Worm (Caenorhabditis elegans) whole organism, L4/young adult: ENCODE data around the gene srab-21.

Experiments
- W03F9.2 ChIP-seq: fragments of 150-350 bp; optimal IDR thresholded peaks from 2 replicates; lab custom pipeline; 2014; ENCODE audit warnings: missing biosample characterization, missing genetic modification characterization
- dao-5 ChIP-seq: sonication (generic microtip); optimal IDR thresholded peaks from 2 replicates; lab custom pipeline; 2016; ENCODE audit warnings: missing genotype, missing genetic modification characterization, moderate library complexity, missing compliant biosample characterization
- him-1 ChIP-seq: sonication (generic microtip); optimal IDR thresholded peaks from 2 replicates; lab custom pipeline; 2016; ENCODE audit warnings: missing genotype, missing genetic modification reagents, missing genetic modification characterization, missing compliant biosample characterization

Gene srab-21

DNA sequence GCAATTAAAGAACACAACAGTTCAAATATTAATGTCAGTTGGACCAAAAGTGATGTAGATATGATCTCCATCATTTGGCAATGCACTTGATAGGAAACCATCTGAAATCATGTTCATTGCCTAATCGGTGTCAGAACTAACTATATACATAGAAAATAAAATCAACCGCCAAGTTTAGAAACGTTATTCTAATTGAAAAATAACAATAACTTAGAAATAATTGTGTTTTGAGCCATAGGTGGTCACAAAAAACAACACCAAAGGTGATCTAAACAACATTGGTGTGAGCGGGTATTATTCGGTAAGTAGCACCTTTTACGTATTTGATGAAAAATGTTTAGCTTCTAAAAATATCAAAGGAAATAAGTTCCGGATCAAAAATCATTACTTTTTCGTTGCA is at the start of gene srab-21:
Gene srab-21 (minus strand): TSS at position 101 of the 400 bp plus-strand sequence.
- no peak for TF ChIP-seq dao-5 (tag; lab: Kevin White, UChicago)
- TF ChIP-seq W03F9.2 (tag; lab: Kevin White, UChicago): no peak
- no peak for TF ChIP-seq him-1 (tag; lab: Kevin White, UChicago)

DNA sequence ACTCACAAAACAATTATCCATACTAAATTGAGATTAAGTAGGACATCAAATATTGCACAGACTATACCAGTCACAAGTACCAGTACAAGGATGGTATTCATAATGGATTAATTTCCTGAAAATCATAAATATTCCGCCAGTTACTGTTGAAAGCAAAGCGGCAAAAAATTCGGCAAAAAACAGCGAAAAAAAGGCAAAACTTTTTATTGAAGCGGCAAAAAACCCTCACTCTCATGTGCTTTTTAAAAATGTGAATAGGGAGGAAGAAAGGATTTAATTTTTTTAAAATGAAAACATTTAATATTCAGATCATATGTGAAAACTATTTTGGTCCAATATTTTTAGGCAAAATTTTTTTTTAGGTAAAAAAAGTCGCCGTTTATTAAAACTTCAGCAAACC is 46.5 kb upstream of the srab-21 start, which contains the start of gene srbc-29:
Gene srbc-29 (minus strand): TSS at position 101 of the 400 bp plus-strand sequence.
- TF ChIP-seq him-1 (tag; lab: Kevin White, UChicago) (no peak), W03F9.2 (tag; lab: Kevin White, UChicago) (no peak), dao-5 (tag; lab: Kevin White, UChicago) (no peak)

DNA sequence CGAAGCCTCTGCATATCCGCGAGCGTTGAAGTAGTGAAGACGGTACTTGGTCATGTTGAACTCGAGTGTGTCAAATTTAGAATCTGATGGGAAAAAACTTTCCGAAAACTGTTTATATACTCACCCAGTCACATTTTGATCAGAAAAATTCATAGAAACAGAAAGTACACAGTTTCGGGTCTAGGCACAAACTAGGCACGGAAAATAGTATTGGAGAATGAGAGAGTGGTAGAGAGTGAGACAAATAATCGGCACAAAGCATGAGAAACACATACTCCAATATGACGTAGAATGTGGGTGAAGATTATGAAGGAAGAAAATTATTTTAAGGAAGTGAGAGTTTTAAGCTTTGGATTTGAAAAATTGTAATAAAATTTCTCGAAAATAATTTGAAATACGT is 44.2 kb upstream of the srab-21 start, which contains the start of gene gst-33:
Gene gst-33 (minus strand): TSS at position 127 of the 400 bp plus-strand sequence.
- TF ChIP-seq W03F9.2 (tag; lab: Kevin White, UChicago) (no peak), dao-5 (tag; lab: Kevin White, UChicago) (no peak), him-1 (tag; lab: Kevin White, UChicago) (no peak)

DNA sequence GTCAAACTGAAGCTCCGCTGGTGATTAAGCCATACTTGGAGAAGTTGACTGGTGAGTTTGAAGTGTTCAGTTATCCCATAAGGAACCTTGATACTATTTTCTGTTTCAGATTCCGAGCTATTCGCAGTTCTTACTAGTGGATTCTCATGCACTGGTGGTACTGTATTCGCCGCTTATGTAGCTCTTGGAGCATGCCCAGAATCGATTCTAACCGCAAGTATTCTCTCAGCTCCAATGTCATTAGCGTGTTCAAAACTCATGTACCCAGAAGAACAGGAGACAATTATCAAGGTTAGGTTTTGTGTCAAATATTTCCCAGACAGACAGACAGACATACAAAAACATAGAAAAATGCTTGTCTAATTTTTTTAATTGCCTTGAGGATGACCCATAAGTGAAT is 40.7 kb upstream of the srab-21 start:
- TF ChIP-seq W03F9.2 (tag; lab: Kevin White, UChicago): no peak

DNA sequence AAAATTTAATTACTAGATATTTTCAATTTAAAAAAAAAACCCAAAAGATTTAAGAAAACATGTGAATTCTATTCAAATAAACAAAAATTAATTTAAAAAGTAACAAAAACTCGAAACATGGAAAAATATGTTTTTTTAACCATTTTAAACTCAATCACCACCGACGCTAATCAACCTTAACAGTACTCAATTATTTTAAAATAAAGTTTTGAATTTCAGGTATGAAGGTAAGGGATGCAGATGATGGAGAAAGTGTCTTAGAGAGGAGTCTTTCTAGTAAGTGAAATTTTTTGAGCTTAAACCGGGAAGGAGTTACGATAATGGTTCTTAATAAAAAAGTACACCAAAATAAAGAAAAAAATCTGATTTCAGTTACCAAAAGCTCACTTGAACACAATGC is 39.3 kb upstream of the srab-21 start, which contains the start of gene slc-28.1:
Gene slc-28.1 (plus strand): TSS at position 301 of the 400 bp plus-strand sequence.
- no peak for TF ChIP-seq W03F9.2 (tag; lab: Kevin White, UChicago)
- no peak for TF ChIP-seq him-1 (tag; lab: Kevin White, UChicago)
- TF ChIP-seq dao-5 (tag; lab: Kevin White, UChicago): no peak

DNA sequence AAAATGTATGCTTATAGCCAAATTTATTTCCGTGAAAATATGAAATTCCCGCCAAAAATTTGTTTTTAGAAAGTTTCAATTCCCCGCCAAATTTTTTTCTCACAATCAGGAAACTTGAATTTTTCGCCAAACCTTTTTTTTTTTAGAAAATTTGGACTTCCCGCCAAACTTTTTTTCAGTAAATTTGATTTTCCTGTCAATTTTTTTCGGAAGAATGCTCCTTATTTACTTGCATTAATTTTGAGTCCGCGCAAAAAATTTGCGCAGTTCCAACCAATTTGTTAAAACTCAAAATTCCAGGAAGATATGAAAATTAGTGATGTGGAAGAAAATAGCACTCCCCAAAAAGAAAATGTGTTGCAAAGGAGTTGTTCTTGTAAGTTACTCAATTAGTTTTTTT is 35.7 kb upstream of the srab-21 start, which contains the start of gene slc-28.2:
Gene slc-28.2 (plus strand): TSS at position 301 of the 400 bp plus-strand sequence.
- TF ChIP-seq him-1 (tag; lab: Kevin White, UChicago) (no peak), W03F9.2 (tag; lab: Kevin White, UChicago) (no peak), dao-5 (tag; lab: Kevin White, UChicago) (no peak)

DNA sequence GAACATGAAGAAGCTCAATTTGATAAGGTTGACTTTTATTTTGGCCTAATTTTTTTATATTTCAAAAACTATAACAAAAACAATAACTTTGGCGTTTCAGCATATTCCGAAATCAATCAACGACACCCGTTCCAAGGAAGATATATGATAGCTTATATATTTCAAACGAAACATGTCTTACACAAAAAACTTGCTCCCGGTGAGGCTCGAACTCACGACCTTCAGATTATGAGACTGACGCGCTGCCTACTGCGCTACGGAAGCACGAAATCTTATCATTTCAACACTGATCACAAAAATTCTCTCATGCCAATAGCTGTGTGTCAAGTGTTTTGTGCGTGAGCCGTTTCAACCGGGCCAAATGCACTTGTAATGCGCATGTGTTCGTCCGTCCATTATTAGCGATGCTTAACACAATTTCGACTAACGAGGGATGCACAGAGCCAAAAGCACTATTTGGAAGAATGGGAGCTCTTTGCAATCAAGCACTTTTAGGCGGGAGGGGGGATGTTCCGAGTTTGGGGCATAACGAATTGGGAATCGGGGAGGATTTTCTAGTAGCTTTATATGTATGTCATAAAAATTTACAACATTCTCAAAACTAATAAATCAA is 31.0 kb upstream of the srab-21 start:
- TF ChIP-seq him-1 (tag; lab: Kevin White, UChicago): no peak
- TF ChIP-seq dao-5 (tag; lab: Kevin White, UChicago): no peak
- no peak for TF ChIP-seq W03F9.2 (tag; lab: Kevin White, UChicago)

DNA sequence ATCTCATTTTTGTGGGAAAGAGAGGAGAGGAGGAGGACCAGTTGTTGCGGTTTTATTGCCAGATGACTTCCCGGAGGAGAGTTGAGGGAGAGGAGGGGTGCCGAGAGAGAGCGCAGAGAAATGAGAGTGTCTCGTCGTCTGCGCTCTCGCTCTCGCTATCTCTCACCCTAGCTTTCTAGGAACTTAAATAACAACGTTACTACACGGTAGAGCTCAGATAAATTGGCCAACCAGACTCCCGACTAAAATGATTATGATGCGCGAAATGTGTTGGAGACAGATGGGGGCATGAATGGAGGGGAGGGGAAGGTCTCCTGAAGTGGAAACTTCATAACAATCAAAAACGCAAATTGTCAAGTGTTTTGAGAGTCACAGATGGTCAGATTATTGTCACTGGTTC is 30.4 kb upstream of the srab-21 start:
- TF ChIP-seq him-1 (tag; lab: Kevin White, UChicago): no peak
- TF ChIP-seq W03F9.2 (tag; lab: Kevin White, UChicago): no peak
- no peak for TF ChIP-seq dao-5 (tag; lab: Kevin White, UChicago)

DNA sequence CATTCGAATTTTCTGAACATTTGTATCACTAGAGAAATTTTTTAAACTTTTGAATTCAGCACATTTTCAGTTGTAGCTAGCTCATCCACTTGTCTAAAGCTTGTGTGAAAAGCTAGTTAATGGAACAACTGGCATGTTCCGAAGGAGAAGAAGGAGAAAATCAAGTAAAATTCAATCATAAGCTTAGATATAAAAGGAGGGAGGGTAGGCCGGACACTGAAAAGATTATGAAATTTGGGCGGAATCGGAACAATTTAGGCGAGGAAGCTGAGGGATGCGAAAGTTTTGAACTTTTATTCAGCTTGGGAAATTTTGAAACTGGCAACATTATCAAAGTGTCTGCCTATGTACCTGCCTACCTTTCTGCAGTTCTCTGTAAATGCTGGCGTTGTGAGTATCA is 28.2 kb upstream of the srab-21 start:
- no peak for TF ChIP-seq him-1 (tag; lab: Kevin White, UChicago)
- TF ChIP-seq dao-5 (tag; lab: Kevin White, UChicago): no peak
- TF ChIP-seq W03F9.2 (tag; lab: Kevin White, UChicago): no peak

DNA sequence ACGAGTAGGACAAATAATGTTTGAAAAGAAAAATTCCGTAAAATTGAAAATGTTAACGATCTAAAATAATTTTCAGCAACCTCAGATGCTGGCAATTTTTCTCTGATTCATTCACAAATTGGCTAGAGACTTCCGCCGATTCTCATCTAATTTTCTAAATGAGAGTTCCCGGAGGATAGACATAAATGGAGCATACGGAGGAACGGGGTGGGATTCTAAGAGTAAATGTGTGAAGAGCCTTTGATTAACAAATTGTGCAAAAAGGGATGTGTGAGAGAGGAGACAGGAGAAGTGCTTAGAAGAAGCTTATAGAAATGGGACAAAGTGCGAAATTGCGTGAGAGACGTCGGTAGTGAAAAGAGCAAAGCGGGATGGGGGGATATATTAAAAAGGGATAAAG is 27.4 kb upstream of the srab-21 start:
- TF ChIP-seq him-1 (tag; lab: Kevin White, UChicago) (no peak), dao-5 (tag; lab: Kevin White, UChicago) (no peak), W03F9.2 (tag; lab: Kevin White, UChicago) (no peak)

DNA sequence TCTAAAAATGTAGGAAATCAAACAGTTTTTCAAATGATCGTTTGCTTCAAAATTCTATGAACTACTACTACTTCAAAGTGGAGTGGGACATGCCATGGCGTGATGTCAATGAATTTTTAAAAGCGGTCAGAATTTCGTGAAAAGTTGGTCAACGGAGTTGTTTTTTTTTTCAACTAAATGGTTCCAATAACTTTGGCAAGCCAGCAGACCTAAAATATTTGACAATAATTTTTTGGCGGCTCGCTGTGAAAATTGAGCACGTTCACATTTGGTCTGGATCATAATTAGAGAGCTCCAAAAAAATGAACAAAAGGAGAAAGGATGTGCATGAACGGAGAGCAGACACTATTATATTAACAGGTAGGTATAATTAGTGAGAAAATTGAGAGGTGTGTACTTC is 26.1 kb upstream of the srab-21 start:
- no peak for TF ChIP-seq him-1 (tag; lab: Kevin White, UChicago)
- TF ChIP-seq W03F9.2 (tag; lab: Kevin White, UChicago): no peak
- no peak for TF ChIP-seq dao-5 (tag; lab: Kevin White, UChicago)

DNA sequence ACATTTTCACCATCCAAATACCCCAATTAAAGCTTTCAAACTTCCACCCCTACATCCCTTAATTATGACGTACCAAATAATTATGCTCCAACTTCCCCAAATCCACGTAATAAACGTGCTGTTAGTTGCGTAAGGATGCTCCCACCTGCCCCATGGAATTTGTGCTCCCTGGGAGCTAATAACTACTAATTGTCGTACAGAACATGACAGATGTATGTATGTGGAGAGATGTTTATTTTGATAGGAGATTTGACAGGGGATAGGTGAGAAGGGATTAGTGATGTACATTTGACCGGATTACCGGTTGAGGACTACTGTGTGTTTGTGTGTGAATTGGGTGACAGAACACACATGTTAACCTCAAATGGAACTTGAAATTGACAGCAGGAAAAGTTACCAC is 25.6 kb upstream of the srab-21 start:
- TF ChIP-seq him-1 (tag; lab: Kevin White, UChicago): no peak
- no peak for TF ChIP-seq W03F9.2 (tag; lab: Kevin White, UChicago)
- TF ChIP-seq dao-5 (tag; lab: Kevin White, UChicago): no peak

DNA sequence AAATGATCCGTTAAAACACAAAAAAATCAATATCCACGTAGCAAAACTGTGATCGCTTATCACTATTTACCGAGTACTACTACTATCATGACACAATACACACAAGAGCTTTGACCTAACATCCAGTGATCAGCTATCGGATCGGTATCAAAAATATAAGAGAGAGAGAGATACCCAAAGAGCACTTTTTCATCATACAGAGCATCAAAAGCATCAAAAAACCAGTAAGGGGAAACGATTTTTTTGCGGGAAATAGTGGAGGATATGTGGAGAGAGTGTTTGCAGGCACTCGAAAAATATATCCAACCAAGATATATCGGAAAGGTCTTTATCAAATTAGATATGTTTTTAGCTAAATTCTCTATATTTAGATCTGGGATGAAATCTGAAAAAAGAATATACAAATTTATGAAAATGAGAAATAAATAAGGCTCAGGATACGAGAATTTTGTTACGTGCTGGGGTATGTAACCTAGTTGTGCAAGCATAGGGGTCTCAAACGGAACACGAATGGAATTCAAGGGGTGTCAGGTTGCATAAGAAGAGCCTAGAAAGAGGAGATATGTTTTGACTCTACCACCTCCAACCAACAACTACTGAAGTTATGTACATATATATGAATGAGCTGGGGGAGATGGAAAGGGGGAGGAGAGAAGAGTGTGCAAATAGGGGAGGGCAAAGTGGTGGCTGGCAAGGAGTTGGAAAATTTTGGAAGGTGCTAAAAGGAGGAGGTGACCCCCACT is 21.0 kb upstream of the srab-21 start:
- TF ChIP-seq W03F9.2 (tag; lab: Kevin White, UChicago) (no peak), dao-5 (tag; lab: Kevin White, UChicago) (no peak), him-1 (tag; lab: Kevin White, UChicago) (no peak)

DNA sequence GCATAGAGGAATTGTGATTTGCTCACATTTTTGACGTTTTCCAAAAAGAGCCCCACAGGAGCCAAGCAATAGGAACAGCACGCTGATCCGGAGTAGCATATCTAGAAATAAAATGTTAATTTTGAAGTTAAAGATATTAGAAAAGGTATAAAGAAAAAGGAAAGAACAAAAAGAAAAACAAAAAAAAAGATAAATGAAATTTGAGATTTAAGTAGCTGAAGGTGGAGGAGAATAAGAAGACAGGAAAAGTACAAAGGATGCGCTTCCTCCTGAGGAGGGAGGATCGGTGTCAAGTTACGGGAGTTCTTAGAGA is 20.5 kb upstream of the srab-21 start, which contains the start of gene cfz-2:
Gene cfz-2 (minus strand): TSS at position 101 of the 313 bp plus-strand sequence.
- no peak for TF ChIP-seq W03F9.2 (tag; lab: Kevin White, UChicago)
- no peak for TF ChIP-seq dao-5 (tag; lab: Kevin White, UChicago)
- no peak for TF ChIP-seq him-1 (tag; lab: Kevin White, UChicago)
